Worm (Caenorhabditis elegans) whole organism, young adult: ENCODE results near the gene D2096.11.

Experiments
- B0035.1 ChIP-seq: sonication (generic microtip); optimal IDR thresholded peaks from 2 replicates; lab custom pipeline; 2016; ENCODE audit warnings: missing genetic modification characterization, mild to moderate bottlenecking, missing compliant biosample characterization, missing genotype, missing genetic modification reagents
- B0261.1 ChIP-seq: sonication (generic microtip); optimal IDR thresholded peaks from 2 replicates; lab custom pipeline; 2016; ENCODE audit warnings: mild to moderate bottlenecking, missing genetic modification characterization, moderate library complexity, missing compliant biosample characterization
- C17E4.6 ChIP-seq: fragments of 200-800 bp; sonication (Bioruptor generic); IDR thresholded peaks from 2 replicates; pipeline ENCODE4 v1.3.6; 2022; ENCODE audit warnings: missing genetic modification reagents, missing genetic modification characterization, missing compliant biosample characterization
- F10E7.11 ChIP-seq: sonication (generic microtip); optimal IDR thresholded peaks from 2 replicates; lab custom pipeline; 2017; ENCODE audit warnings: mild to moderate bottlenecking, missing genetic modification characterization, moderate library complexity, missing compliant biosample characterization
- F22D6.2 ChIP-seq: sonication (generic microtip); optimal IDR thresholded peaks from 2 replicates; lab custom pipeline; 2016; ENCODE audit warnings: mild to moderate bottlenecking, missing genetic modification characterization, missing compliant biosample characterization
- F55B11.4 ChIP-seq: sonication (generic microtip); optimal IDR thresholded peaks from 2 replicates; lab custom pipeline; 2016; ENCODE audit warnings: missing compliant biosample characterization, missing genetic modification characterization, borderline replicate concordance; ENCODE audit not compliant: insufficient read depth
- F57A8.1 ChIP-seq: fragments of 200-800 bp; sonication (Bioruptor generic); optimal IDR thresholded peaks from 2 replicates; lab custom pipeline; 2018; ENCODE audit warnings: mild to moderate bottlenecking, missing genetic modification characterization, moderate library complexity, missing compliant biosample characterization
- F57C9.4 ChIP-seq: sonication (generic microtip); optimal IDR thresholded peaks from 2 replicates; lab custom pipeline; 2017; ENCODE audit warnings: mild to moderate bottlenecking, missing genetic modification characterization, missing compliant biosample characterization
- K11D2.4 ChIP-seq: fragments of 200-800 bp; sonication (Bioruptor generic); IDR thresholded peaks from 2 replicates; pipeline ENCODE4 v1.3.6; 2022; ENCODE audit warnings: missing genetic modification reagents, missing genetic modification characterization, missing compliant biosample characterization
- Y53F4B.3 ChIP-seq: fragments of 200-800 bp; sonication (Bioruptor generic); IDR thresholded peaks from 2 replicates; pipeline ENCODE4 v1.3.6; 2022; ENCODE audit warnings: missing genetic modification reagents, missing genetic modification characterization, missing compliant biosample characterization
- Y79H2A.3 ChIP-seq: fragments of 200-800 bp; sonication (Bioruptor generic); conservative IDR thresholded peaks from 2 replicates; pipeline ENCODE4 v1.3.6; 2022; ENCODE audit warnings: missing genetic modification reagents, missing genetic modification characterization, missing compliant biosample characterization
- ZK185.1 ChIP-seq: sonication (generic microtip); optimal IDR thresholded peaks from 2 replicates; lab custom pipeline; 2016; ENCODE audit warnings: mild to moderate bottlenecking, missing genetic modification characterization, missing compliant biosample characterization; ENCODE audit not compliant: poor library complexity, severe bottlenecking
- akir-1 ChIP-seq: fragments of 200-800 bp; sonication (Bioruptor generic); optimal IDR thresholded peaks from 2 replicates; lab custom pipeline; 2018; ENCODE audit warnings: mild to moderate bottlenecking, missing genetic modification characterization, moderate library complexity, missing compliant biosample characterization
- ama-1 ChIP-seq, 3 experiments: fragments of 150-350 bp in 1 of 3; sonication (generic microtip) in 2 of 3; optimal IDR thresholded peaks; 2 replicates each; lab custom pipeline; 2014 to 2018; ENCODE audit warnings: missing biosample characterization in 2 of 3, missing genetic modification characterization in 2 of 3, missing genetic modification reagents in 2 of 3
- ccch-3 ChIP-seq: fragments of 200-800 bp; sonication (Bioruptor generic); optimal IDR thresholded peaks from 2 replicates; lab custom pipeline; 2018; ENCODE audit warnings: mild to moderate bottlenecking, missing genetic modification characterization, missing compliant biosample characterization
- cebp-1 ChIP-seq, 2 experiments: fragments of 200-800 bp in 1 of 2; sonication (Bioruptor generic) in 1 of 2; sonication (generic microtip) in 1 of 2; IDR thresholded peaks in 1 of 2; optimal IDR thresholded peaks in 1 of 2; 2 replicates each; pipeline versions ENCODE4 v1.3.6 to Lab custom; 2017 to 2022; ENCODE audit warnings: missing compliant biosample characterization in 2 of 2, missing genetic modification characterization in 2 of 2, mild to moderate bottlenecking in 1 of 2, missing genetic modification reagents in 1 of 2, moderate library complexity in 1 of 2
- cebp-2 ChIP-seq: fragments of 200-800 bp; sonication (Bioruptor generic); IDR thresholded peaks from 2 replicates; pipeline ENCODE4 v1.3.6; 2022; ENCODE audit warnings: missing genetic modification characterization, missing compliant biosample characterization
- ceh-40 ChIP-seq: fragments of 200-800 bp; sonication (Bioruptor generic); IDR thresholded peaks from 2 replicates; pipeline ENCODE4 v1.3.6; 2022; ENCODE audit warnings: missing genetic modification characterization, missing compliant biosample characterization
- ceh-79 ChIP-seq: sonication (generic microtip); optimal IDR thresholded peaks from 2 replicates; lab custom pipeline; 2017; ENCODE audit warnings: mild to moderate bottlenecking, missing genetic modification characterization, missing compliant biosample characterization
- die-1 ChIP-seq: sonication (generic microtip); optimal IDR thresholded peaks from 2 replicates; lab custom pipeline; 2016; ENCODE audit warnings: missing genotype, mild to moderate bottlenecking, missing genetic modification characterization, missing compliant biosample characterization
- dox-1 ChIP-seq: fragments of 200-800 bp; sonication (Bioruptor generic); IDR thresholded peaks from 2 replicates; pipeline ENCODE4 v1.3.6; 2022; ENCODE audit warnings: missing genetic modification reagents, missing genetic modification characterization, missing compliant biosample characterization
- dpff-1 ChIP-seq: sonication (generic microtip); optimal IDR thresholded peaks from 2 replicates; lab custom pipeline; 2017; ENCODE audit warnings: mild to moderate bottlenecking, missing genetic modification characterization, missing compliant biosample characterization
- efl-1 ChIP-seq: fragments of 150-350 bp; optimal IDR thresholded peaks from 2 replicates; lab custom pipeline; 2014; ENCODE audit warnings: missing biosample characterization, missing genetic modification reagents, missing genetic modification characterization
- ekl-4 ChIP-seq: fragments of 200-800 bp; sonication (Bioruptor generic); IDR thresholded peaks from 2 replicates; pipeline ENCODE4 v1.3.6; 2022; ENCODE audit warnings: missing genetic modification reagents, missing genetic modification characterization, missing compliant biosample characterization
- ets-4 ChIP-seq: fragments of 200-800 bp; sonication (Bioruptor generic); optimal IDR thresholded peaks from 2 replicates; lab custom pipeline; 2018; ENCODE audit warnings: mild to moderate bottlenecking, missing genetic modification characterization, missing compliant biosample characterization
- fkh-3 ChIP-seq: sonication (generic microtip); optimal IDR thresholded peaks from 2 replicates; lab custom pipeline; 2016; ENCODE audit warnings: mild to moderate bottlenecking, missing genetic modification characterization, missing compliant biosample characterization
- hmg-20 ChIP-seq: fragments of 200-800 bp; sonication (Bioruptor generic); IDR thresholded peaks from 2 replicates; pipeline ENCODE4 v1.3.6; 2022; ENCODE audit warnings: missing genetic modification reagents, missing genetic modification characterization, missing compliant biosample characterization
- hrde-1 ChIP-seq: sonication (generic microtip); optimal IDR thresholded peaks from 2 replicates; lab custom pipeline; 2016; ENCODE audit warnings: missing genetic modification characterization, mild to moderate bottlenecking, missing compliant biosample characterization, moderate library complexity, missing genotype, missing genetic modification reagents, borderline replicate concordance
- lin-26 ChIP-seq: fragments of 200-800 bp; sonication (Bioruptor generic); IDR thresholded peaks from 2 replicates; pipeline ENCODE4 v1.3.6; 2022; ENCODE audit warnings: missing genetic modification reagents, missing genetic modification characterization, missing compliant biosample characterization
- lin-35 ChIP-seq, 3 experiments: fragments of 150-350 bp in 2 of 3; sonication (generic microtip) in 1 of 3; optimal IDR thresholded peaks; 2 replicates each; lab custom pipeline; 2014 to 2018; ENCODE audit warnings: missing biosample characterization in 3 of 3, missing genetic modification characterization in 3 of 3, missing genetic modification reagents in 3 of 3
- lir-1 ChIP-seq: fragments of 200-800 bp; sonication (Bioruptor generic); conservative IDR thresholded peaks from 2 replicates; pipeline ENCODE4 v1.3.6; 2022; ENCODE audit warnings: missing genetic modification reagents, missing genetic modification characterization, missing compliant biosample characterization
- madf-3 ChIP-seq: fragments of 200-800 bp; sonication (Bioruptor generic); IDR thresholded peaks from 2 replicates; pipeline ENCODE4 v1.3.6; 2022; ENCODE audit warnings: missing genetic modification reagents, missing genetic modification characterization, missing compliant biosample characterization
- madf-6 ChIP-seq: fragments of 200-800 bp; sonication (Bioruptor generic); IDR thresholded peaks from 2 replicates; pipeline ENCODE4 v1.3.6; 2022; ENCODE audit warnings: missing genetic modification reagents, missing genetic modification characterization, missing compliant biosample characterization
- mel-28 ChIP-seq: sonication (generic microtip); optimal IDR thresholded peaks from 2 replicates; lab custom pipeline; 2016; ENCODE audit warnings: borderline replicate concordance, mild to moderate bottlenecking, missing genetic modification characterization, missing compliant biosample characterization
- mes-4 ChIP-seq: sonication (generic microtip); optimal IDR thresholded peaks from 2 replicates; lab custom pipeline; 2016; ENCODE audit warnings: missing genotype, missing genetic modification characterization, missing compliant biosample characterization
- mxl-1 ChIP-seq: sonication (generic microtip); optimal IDR thresholded peaks from 2 replicates; lab custom pipeline; 2016; ENCODE audit warnings: missing genetic modification characterization, missing compliant biosample characterization
- nfya-2 ChIP-seq: fragments of 200-800 bp; sonication (Bioruptor generic); IDR thresholded peaks from 2 replicates; pipeline ENCODE4 v1.3.6; 2022; ENCODE audit warnings: missing genetic modification reagents, missing genetic modification characterization, missing compliant biosample characterization
- nhr-179 ChIP-seq: sonication (generic microtip); optimal IDR thresholded peaks from 2 replicates; lab custom pipeline; 2016; ENCODE audit warnings: mild to moderate bottlenecking, missing genetic modification characterization, missing compliant biosample characterization
- nhr-90 ChIP-seq: sonication (generic microtip); optimal IDR thresholded peaks from 2 replicates; lab custom pipeline; 2016; ENCODE audit warnings: missing genotype, mild to moderate bottlenecking, missing genetic modification characterization, missing compliant biosample characterization
- rpc-1 ChIP-seq, 2 experiments: fragments of 150-350 bp in 1 of 2; sonication (generic microtip) in 1 of 2; optimal IDR thresholded peaks; 2 replicates each; lab custom pipeline; 2014 to 2018; ENCODE audit warnings: missing biosample characterization in 1 of 2, missing genetic modification characterization in 1 of 2, missing genetic modification reagents in 1 of 2, missing genotype in 1 of 2
- sea-2 ChIP-seq: fragments of 200-800 bp; sonication (Bioruptor generic); IDR thresholded peaks from 2 replicates; pipeline ENCODE4 v1.3.6; 2022; ENCODE audit warnings: missing genetic modification characterization, missing compliant biosample characterization
- snpc-4 ChIP-seq, 5 experiments: fragments of 150-350 bp in 1 of 5; sonication (generic microtip) in 4 of 5; optimal IDR thresholded peaks; 2 replicates each; lab custom pipeline; 2014 to 2018; ENCODE audit warnings: missing genetic modification characterization in 5 of 5, missing biosample characterization in 3 of 5, antibody characterized with exemption in 2 of 5, mild to moderate bottlenecking in 2 of 5, missing compliant biosample characterization in 2 of 5, missing genotype in 2 of 5, moderate library complexity in 2 of 5, missing genetic modification reagents in 1 of 5
- tbp1 ChIP-seq: fragments of 200-800 bp; sonication (Bioruptor generic); optimal IDR thresholded peaks from 2 replicates; lab custom pipeline; 2018; ENCODE audit warnings: mild to moderate bottlenecking, missing genetic modification characterization, missing compliant biosample characterization
- ztf-22 ChIP-seq: fragments of 200-800 bp; sonication (Bioruptor generic); optimal IDR thresholded peaks from 2 replicates; lab custom pipeline; 2018; ENCODE audit warnings: mild to moderate bottlenecking, missing genetic modification characterization, moderate library complexity, missing compliant biosample characterization
- ztf-3 ChIP-seq: fragments of 200-800 bp; sonication (Bioruptor generic); optimal IDR thresholded peaks from 2 replicates; lab custom pipeline; 2018; ENCODE audit warnings: mild to moderate bottlenecking, missing genetic modification characterization, missing compliant biosample characterization
- ztf-6 ChIP-seq: fragments of 200-800 bp; sonication (Bioruptor generic); IDR thresholded peaks from 2 replicates; pipeline ENCODE4 v1.3.6; 2022; ENCODE audit warnings: missing genetic modification reagents, missing genetic modification characterization, missing compliant biosample characterization

The D2096.11 gene

ce11 chrIV:8375381-8375780, 18.6 kb downstream of the D2096.11 start (continued):
- 0 out of 2 replicates have a peak, but pooled peaks have one; percentile 54 for TF ChIP-seq Y79H2A.3 (GFP tag; lab: Robert Waterston, UW)
- TF ChIP-seq mxl-1 (tag; lab: Kevin White, UChicago) = peak; percentile 76
- TF ChIP-seq sea-2 (GFP tag; lab: Robert Waterston, UW) = no peak
- peak; percentile 78 for TF ChIP-seq hrde-1 (tag; lab: Kevin White, UChicago)
- peak; percentile 50 for TF ChIP-seq ccch-3 (GFP tag; lab: Kevin White, UChicago)
- TF ChIP-seq nfya-2 (GFP tag; lab: Robert Waterston, UW) = no peak
- TF ChIP-seq B0035.1 (tag; lab: Kevin White, UChicago) = peak; percentile 29
- TF ChIP-seq C17E4.6 (GFP tag; lab: Robert Waterston, UW) = peak; percentile 43; the same call in 1 of the 2 replicates
- 0 out of 2 replicates have a peak, but pooled peaks have one; percentile 37 for TF ChIP-seq hmg-20 (GFP tag; lab: Robert Waterston, UW)
- TF ChIP-seq ets-4 (GFP tag; lab: Kevin White, UChicago) = no peak
- no peak for TF ChIP-seq fkh-3 (tag; lab: Kevin White, UChicago)
- TF ChIP-seq ztf-6 (GFP tag; lab: Robert Waterston, UW) = 0 out of 2 replicates have a peak, but pooled peaks have one; percentile 48
- peak; percentile 23 for TF ChIP-seq ama-1 (optimal IDR thresholded peaks at IDR 0.05; lab: Kevin White, UChicago)
- peak; percentile 46 to 65 for TF ChIP-seq ama-1 (GFP tag; optimal IDR thresholded peaks at IDR 0.05; lab: Kevin White, UChicago)
- no peak for TF ChIP-seq akir-1 (GFP tag; lab: Kevin White, UChicago)
- TF ChIP-seq dpff-1 (tag; lab: Kevin White, UChicago) = no peak
- TF ChIP-seq K11D2.4 (GFP tag; lab: Robert Waterston, UW) = peak; percentile 33; the same call in 1 of the 2 replicates
- TF ChIP-seq cebp-1 (GFP tag; IDR thresholded peaks at IDR 0.05; lab: Robert Waterston, UW) = 0 out of 2 replicates have a peak, but pooled peaks have one; percentile 9
- TF ChIP-seq cebp-1 (tag; optimal IDR thresholded peaks at IDR 0.05; lab: Kevin White, UChicago) = peak; percentile 70
- TF ChIP-seq dox-1 (GFP tag; lab: Robert Waterston, UW) = peak; percentile 82
- peak; percentile 82 for TF ChIP-seq nhr-90 (tag; lab: Kevin White, UChicago)
- no peak for TF ChIP-seq ztf-3
- TF ChIP-seq B0261.1 (tag; lab: Kevin White, UChicago) = peak; percentile 77
- TF ChIP-seq efl-1 (GFP tag; lab: Kevin White, UChicago) = peak; percentile 18
- TF ChIP-seq lin-35 (GFP tag; optimal IDR thresholded peaks at IDR 0.05; lab: Kevin White, UChicago) = peak in 1 of 3 experiments; percentile 61
- no peak for TF ChIP-seq madf-3 (GFP tag; lab: Robert Waterston, UW)
- no peak for TF ChIP-seq F10E7.11 (tag; lab: Kevin White, UChicago)
- TF ChIP-seq nhr-179 = no peak
- peak; percentile 89 for TF ChIP-seq tbp1 (GFP tag; lab: Kevin White, UChicago)
- no peak for TF ChIP-seq F57A8.1 (GFP tag; lab: Kevin White, UChicago)
- peak; percentile 20; the same call in 1 of the 2 replicates for TF ChIP-seq Y53F4B.3 (GFP tag; lab: Robert Waterston, UW)
- TF ChIP-seq snpc-4 (GFP tag; optimal IDR thresholded peaks at IDR 0.05; lab: Kevin White, UChicago) = peak; percentile 86
- TF ChIP-seq snpc-4 (tag; optimal IDR thresholded peaks at IDR 0.05; lab: Kevin White, UChicago) = peak in 3 of 4 experiments; percentile 70 to 74 (median 71)
- peak; percentile 90 for TF ChIP-seq die-1
- TF ChIP-seq ZK185.1 (tag; lab: Kevin White, UChicago) = peak; percentile 85
- TF ChIP-seq lir-1 = 0 out of 2 replicates have a peak, but pooled peaks have one; percentile 45
- peak; percentile 66 for TF ChIP-seq ekl-4 (GFP tag; lab: Robert Waterston, UW)
- peak; percentile 56 for TF ChIP-seq ceh-79 (tag; lab: Kevin White, UChicago)
- TF ChIP-seq F57C9.4 (tag; lab: Kevin White, UChicago) = no peak
- peak; percentile 87 for TF ChIP-seq rpc-1 (optimal IDR thresholded peaks at IDR 0.05; lab: Kevin White, UChicago)
- peak; percentile 86 for TF ChIP-seq rpc-1 (tag; optimal IDR thresholded peaks at IDR 0.05; lab: Kevin White, UChicago)
- no peak for TF ChIP-seq cebp-2
- TF ChIP-seq mes-4 (tag; lab: Kevin White, UChicago) = peak; percentile 73
- no peak for TF ChIP-seq mel-28 (tag; lab: Kevin White, UChicago)
- TF ChIP-seq F55B11.4 (tag; lab: Kevin White, UChicago) = no peak
- TF ChIP-seq ztf-22 (GFP tag; lab: Kevin White, UChicago) = no peak
- TF ChIP-seq ceh-40 = no peak
- no peak for TF ChIP-seq F22D6.2 (tag; lab: Kevin White, UChicago)
- peak; percentile 84 for TF ChIP-seq lin-26 (GFP tag; lab: Robert Waterston, UW)
- peak; percentile 58; the same call in 1 of the 2 replicates for TF ChIP-seq madf-6 (GFP tag; lab: Robert Waterston, UW)
